Worm (Caenorhabditis elegans) whole organism, L1 larva: Measurements from ENCODE around the gene mdh-1.

Experiments
- C16A3.4 ChIP-seq: fragments of 150-350 bp; optimal IDR thresholded peaks from 2 replicates; lab custom pipeline; 2014; ENCODE audit warnings: missing biosample characterization, missing genetic modification characterization
- aha-1 ChIP-seq: fragments of 150-350 bp; optimal IDR thresholded peaks from 2 replicates; lab custom pipeline; 2014; ENCODE audit warnings: missing biosample characterization, missing genetic modification characterization
- ama-1 ChIP-seq: fragments of 150-350 bp; optimal IDR thresholded peaks from 2 replicates; lab custom pipeline; 2014
- ceh-90 ChIP-seq: sonication (generic microtip); optimal IDR thresholded peaks from 2 replicates; lab custom pipeline; 2016; ENCODE audit warnings: missing genetic modification characterization, missing compliant biosample characterization
- dpl-1 ChIP-seq, 3 experiments: fragments of 150-350 bp in 2 of 3; sonication (generic microtip) in 1 of 3; optimal IDR thresholded peaks; 2 replicates each; lab custom pipeline; 2014 to 2017; ENCODE audit warnings: missing biosample characterization in 3 of 3, missing genetic modification characterization in 3 of 3, missing genetic modification reagents in 3 of 3
- efl-1 ChIP-seq, 4 experiments: fragments of 150-350 bp; optimal IDR thresholded peaks in 3 of 4; peaks in 1 of 4; 1 replicate in 1 of 4; 2 replicates in 3 of 4; lab custom pipeline; 2014; ENCODE audit warnings: missing biosample characterization in 2 of 4, missing genetic modification characterization in 2 of 4, missing genetic modification reagents in 2 of 4
- egl-13 ChIP-seq: sonication (generic microtip); optimal IDR thresholded peaks from 2 replicates; lab custom pipeline; 2016; ENCODE audit warnings: missing genotype, missing genetic modification reagents, missing genetic modification characterization, missing compliant biosample characterization
- elt-2 ChIP-seq: sonication (generic microtip); optimal IDR thresholded peaks from 2 replicates; lab custom pipeline; 2016; ENCODE audit warnings: missing genetic modification characterization, mild to moderate bottlenecking, inconsistent platforms, missing compliant biosample characterization, missing genetic modification reagents
- elt-3 ChIP-seq, 6 experiments: fragments of 150-350 bp in 1 of 6; sonication (generic microtip); optimal IDR thresholded peaks; 2 replicates each; lab custom pipeline; 2017 to 2018; ENCODE audit warnings: missing biosample characterization in 6 of 6, missing genetic modification characterization in 6 of 6, inconsistent platforms in 1 of 6
- ets-5 ChIP-seq: fragments of 200-800 bp; sonication (Bioruptor generic); IDR thresholded peaks from 2 replicates; pipeline ENCODE4 v1.3.6; 2022; ENCODE audit warnings: missing genetic modification characterization, missing compliant biosample characterization
- fkh-8 ChIP-seq: sonication (generic microtip); optimal IDR thresholded peaks from 2 replicates; lab custom pipeline; 2016; ENCODE audit warnings: mild to moderate bottlenecking, missing genetic modification characterization, missing compliant biosample characterization
- fos-1 ChIP-seq: fragments of 150-350 bp; optimal IDR thresholded peaks from 2 replicates; lab custom pipeline; 2014; ENCODE audit warnings: missing biosample characterization, missing genetic modification characterization
- grh-1 ChIP-seq: fragments of 200-800 bp; sonication (Bioruptor generic); IDR thresholded peaks from 2 replicates; pipeline ENCODE4 v1.3.6; 2022; ENCODE audit warnings: missing genetic modification reagents, missing genetic modification characterization, missing compliant biosample characterization
- hlh-17 ChIP-seq: fragments of 200-800 bp; sonication (Bioruptor generic); optimal IDR thresholded peaks from 2 replicates; lab custom pipeline; 2018; ENCODE audit warnings: missing genetic modification characterization, mild to moderate bottlenecking, missing compliant biosample characterization, moderate library complexity, borderline replicate concordance
- irx-1 ChIP-seq: sonication (generic microtip); optimal IDR thresholded peaks from 2 replicates; lab custom pipeline; 2016; ENCODE audit warnings: missing genetic modification characterization, missing compliant biosample characterization
- lin-14 ChIP-seq: fragments of 200-800 bp; sonication (Bioruptor generic); optimal IDR thresholded peaks from 2 replicates; lab custom pipeline; 2018; ENCODE audit warnings: mild to moderate bottlenecking, missing genetic modification characterization, moderate library complexity, missing compliant biosample characterization
- lin-35 ChIP-seq, 2 experiments: fragments of 150-350 bp; optimal IDR thresholded peaks; 2 replicates each; lab custom pipeline; 2014; ENCODE audit warnings: missing biosample characterization in 2 of 2, missing genetic modification characterization in 2 of 2, missing genetic modification reagents in 2 of 2
- lir-3 ChIP-seq: sonication (generic microtip); optimal IDR thresholded peaks from 2 replicates; lab custom pipeline; 2016; ENCODE audit warnings: mild to moderate bottlenecking, missing genetic modification characterization, moderate library complexity, missing compliant biosample characterization; ENCODE audit not compliant: poor library complexity
- lsy-2 ChIP-seq, 2 experiments: fragments of 150-350 bp; optimal IDR thresholded peaks; 2 replicates each; lab custom pipeline; 2014; ENCODE audit warnings: missing biosample characterization in 2 of 2, missing genetic modification characterization in 2 of 2
- mef-2 ChIP-seq: fragments of 150-350 bp; optimal IDR thresholded peaks from 2 replicates; lab custom pipeline; 2014; ENCODE audit warnings: missing biosample characterization, missing genetic modification characterization
- nhr-11 ChIP-seq: fragments of 150-350 bp; optimal IDR thresholded peaks from 2 replicates; lab custom pipeline; 2014; ENCODE audit warnings: missing biosample characterization, missing genetic modification characterization
- nhr-20 ChIP-seq: sonication (generic microtip); optimal IDR thresholded peaks from 2 replicates; lab custom pipeline; 2016; ENCODE audit warnings: mild to moderate bottlenecking, missing genetic modification characterization, missing compliant biosample characterization
- nhr-237 ChIP-seq: fragments of 150-350 bp; optimal IDR thresholded peaks from 2 replicates; lab custom pipeline; 2014; ENCODE audit warnings: missing biosample characterization, missing genetic modification characterization
- nhr-28 ChIP-seq: fragments of 150-350 bp; optimal IDR thresholded peaks from 2 replicates; lab custom pipeline; 2014; ENCODE audit warnings: missing biosample characterization, missing genetic modification characterization
- nhr-47 ChIP-seq: sonication (generic microtip); optimal IDR thresholded peaks from 2 replicates; lab custom pipeline; 2016; ENCODE audit warnings: mild to moderate bottlenecking, missing genetic modification characterization, moderate library complexity, missing compliant biosample characterization
- nhr-71 ChIP-seq: sonication (generic microtip); optimal IDR thresholded peaks from 2 replicates; lab custom pipeline; 2016; ENCODE audit warnings: mild to moderate bottlenecking, missing genetic modification characterization, moderate library complexity, missing compliant biosample characterization
- nhr-76 ChIP-seq: sonication (generic microtip); optimal IDR thresholded peaks from 2 replicates; lab custom pipeline; 2017; ENCODE audit warnings: missing biosample characterization, missing genetic modification characterization
- nhr-85 ChIP-seq: sonication (generic microtip); peaks from one replicate; lab custom pipeline; 2016; ENCODE audit warnings: missing genetic modification characterization, inconsistent platforms, missing compliant biosample characterization
- nhr-90 ChIP-seq: sonication (generic microtip); optimal IDR thresholded peaks from 2 replicates; lab custom pipeline; 2016; ENCODE audit warnings: mild to moderate bottlenecking, missing genetic modification characterization, missing compliant biosample characterization; ENCODE audit not compliant: poor library complexity
- pag-3 ChIP-seq: sonication (generic microtip); optimal IDR thresholded peaks from 2 replicates; lab custom pipeline; 2017; ENCODE audit warnings: missing genetic modification characterization, mild to moderate bottlenecking, missing compliant biosample characterization, antibody characterized with exemption, borderline replicate concordance; ENCODE audit not compliant: insufficient read depth
- skn-1 ChIP-seq: fragments of 150-350 bp; optimal IDR thresholded peaks from 2 replicates; lab custom pipeline; 2014; ENCODE audit warnings: missing biosample characterization, missing genetic modification characterization
- sptf-1 ChIP-seq: fragments of 150-350 bp; optimal IDR thresholded peaks from 2 replicates; lab custom pipeline; 2014; ENCODE audit warnings: missing biosample characterization, missing genetic modification characterization
- tlp-1 ChIP-seq: fragments of 150-350 bp; optimal IDR thresholded peaks from 2 replicates; lab custom pipeline; 2014; ENCODE audit warnings: missing biosample characterization, missing genetic modification characterization
- unc-98 ChIP-seq: fragments of 200-800 bp; sonication (Bioruptor generic); IDR thresholded peaks from 2 replicates; pipeline ENCODE4 v1.3.6; 2022; ENCODE audit warnings: missing genetic modification characterization, missing compliant biosample characterization
- vab-15 ChIP-seq: sonication (generic microtip); optimal IDR thresholded peaks from 2 replicates; lab custom pipeline; 2017; ENCODE audit warnings: missing genotype, mild to moderate bottlenecking, missing genetic modification characterization, missing compliant biosample characterization
- zip-4 ChIP-seq: fragments of 200-800 bp; sonication (Bioruptor generic); optimal IDR thresholded peaks from 2 replicates; lab custom pipeline; 2018; ENCODE audit warnings: mild to moderate bottlenecking, missing genetic modification characterization, moderate library complexity, missing compliant biosample characterization
- ztf-4 ChIP-seq: fragments of 150-350 bp; optimal IDR thresholded peaks from 2 replicates; lab custom pipeline; 2014; ENCODE audit warnings: missing biosample characterization, missing genetic modification characterization

mdh-1 gene

ce11 chrV:6511121-6511520 is 5.2 kb downstream of the mdh-1 start, which contains the start of gene ubh-1:
Gene ubh-1, minus strand, starts transcription at chrV:6511409.
- no peak for TF ChIP-seq grh-1 (GFP tag; lab: Robert Waterston, UW)
- TF ChIP-seq efl-1 (optimal IDR thresholded peaks at IDR 0.05; lab: Kevin White, UChicago): no peak
- peak in 1 of 2 experiments; percentile 24 for TF ChIP-seq efl-1 (GFP tag; optimal IDR thresholded peaks at IDR 0.05 in 1 of 2; lab: Kevin White, UChicago)
- TF ChIP-seq ama-1 (lab: Kevin White, UChicago): no peak
- TF ChIP-seq C16A3.4 (tag; lab: Kevin White, UChicago): no peak
- TF ChIP-seq sptf-1 (tag; lab: Kevin White, UChicago): no peak
- no peak for TF ChIP-seq lsy-2 (tag; optimal IDR thresholded peaks at IDR 0.05; lab: Kevin White, UChicago)
- TF ChIP-seq hlh-17 (GFP tag; lab: Kevin White, UChicago): no peak
- no peak for TF ChIP-seq ets-5
- TF ChIP-seq nhr-85 (tag; lab: Kevin White, UChicago): no peak
- peak in 1 of 6 experiments; percentile 23 for TF ChIP-seq elt-3 (tag; optimal IDR thresholded peaks at IDR 0.05; lab: Kevin White, UChicago)
- TF ChIP-seq nhr-47 (tag; lab: Kevin White, UChicago): no peak

- no peak for TF ChIP-seq vab-15
- no peak for TF ChIP-seq ceh-90 (tag; lab: Kevin White, UChicago)
- TF ChIP-seq lsy-2 (tag; optimal IDR thresholded peaks at IDR 0.05; lab: Kevin White, UChicago): peak in 1 of 2 experiments; percentile 50
- TF ChIP-seq nhr-11 (tag; lab: Kevin White, UChicago): no peak
- no peak for TF ChIP-seq dpl-1 (GFP tag; optimal IDR thresholded peaks at IDR 0.05; lab: Kevin White, UChicago)
- no peak for TF ChIP-seq nhr-85 (tag; lab: Kevin White, UChicago)
- no peak for TF ChIP-seq pag-3 (tag; lab: Kevin White, UChicago)
- TF ChIP-seq lin-14 (GFP tag; lab: Kevin White, UChicago): no peak
Observed at ce11 chrV:6510622-6511021, 5.7 kb downstream of the mdh-1 start.

- no peak for TF ChIP-seq fkh-8 (tag; lab: Kevin White, UChicago)
- TF ChIP-seq nhr-90: no peak
- TF ChIP-seq unc-98 (GFP tag; lab: Robert Waterston, UW): no peak
- TF ChIP-seq nhr-76 (tag; lab: Kevin White, UChicago): no peak
- no peak for TF ChIP-seq lir-3 (tag; lab: Kevin White, UChicago)
- TF ChIP-seq nhr-71: no peak
- TF ChIP-seq elt-2 (tag; lab: Kevin White, UChicago): no peak
- no peak for TF ChIP-seq sptf-1 (tag; lab: Kevin White, UChicago)
- TF ChIP-seq, all 84 proteins: peak for 0
Observed at ce11 chrV:6509717-6510116, 6.6 kb downstream of the mdh-1 start, which contains the start of gene ubh-2. Gene ubh-2, minus strand, starts transcription at chrV:6509817.

ce11 chrV:6508703-6509102 is 7.6 kb downstream of the mdh-1 start, which contains the start of gene ubh-3:
Gene ubh-3, minus strand, starts transcription at chrV:6508803.
- TF ChIP-seq ztf-4 (tag; lab: Kevin White, UChicago): no peak
- TF ChIP-seq irx-1 (tag; lab: Kevin White, UChicago): no peak
- no peak for TF ChIP-seq aha-1
- TF ChIP-seq skn-1: no peak
- no peak for TF ChIP-seq lin-35 (GFP tag; optimal IDR thresholded peaks at IDR 0.05; lab: Kevin White, UChicago)
- TF ChIP-seq tlp-1 (tag; lab: Kevin White, UChicago): no peak
- TF ChIP-seq egl-13: no peak
- TF ChIP-seq fos-1 (tag; lab: Kevin White, UChicago): no peak
- TF ChIP-seq nhr-237 (tag; lab: Kevin White, UChicago): no peak
- no peak for TF ChIP-seq nhr-71
- TF ChIP-seq lsy-2 (tag; optimal IDR thresholded peaks at IDR 0.05; lab: Kevin White, UChicago): no peak
- TF ChIP-seq zip-4 (GFP tag; lab: Kevin White, UChicago): no peak
- TF ChIP-seq nhr-20: no peak
- TF ChIP-seq mef-2: no peak
- TF ChIP-seq nhr-28: no peak
- no peak for TF ChIP-seq sptf-1 (tag; lab: Kevin White, UChicago)
